Worm (Caenorhabditis elegans): ENCODE results near the gene frpr-7.

- TF ChIP-seq him-1 (tag; optimal IDR thresholded peaks at IDR 0.05) = no peak
- no peak for TF ChIP-seq dao-5 (tag; optimal IDR thresholded peaks at IDR 0.05)
- no peak for TF ChIP-seq W03F9.2 (tag; optimal IDR thresholded peaks at IDR 0.05)
These were observed 45.6 kb downstream of the frpr-7 start, which contains the start of gene F31A3.3 for ce11 chrX:17534014-17534465.

Data from whole organism, L4/young adult.